Worm (Caenorhabditis elegans) whole organism, L4 larva: ENCODE results near the gene F02E11.2.

Source experiments
- F10B5.3 ChIP-seq: sonication (generic microtip); optimal IDR thresholded peaks from 2 replicates; lab custom pipeline; 2016; ENCODE audit warnings: mild to moderate bottlenecking, missing genetic modification characterization, missing compliant biosample characterization
- F49E8.2 ChIP-seq: sonication (generic microtip); optimal IDR thresholded peaks from 2 replicates; lab custom pipeline; 2016; ENCODE audit warnings: missing compliant biosample characterization, mild to moderate bottlenecking, missing genetic modification characterization, borderline replicate concordance
- Y48G9A.11 ChIP-seq: fragments of 200-800 bp; sonication (Bioruptor generic); IDR thresholded peaks from 2 replicates; pipeline ENCODE4 v1.3.6; 2022; ENCODE audit warnings: missing genetic modification reagents, missing genetic modification characterization, missing compliant biosample characterization
- Y5F2A.4 ChIP-seq: fragments of 200-800 bp; sonication (Bioruptor generic); optimal IDR thresholded peaks from 2 replicates; lab custom pipeline; 2018; ENCODE audit warnings: mild to moderate bottlenecking, missing genetic modification characterization, missing compliant biosample characterization
- ZK546.5 ChIP-seq, 2 experiments: sonication (generic microtip); optimal IDR thresholded peaks; 2 replicates each; lab custom pipeline; 2017; ENCODE audit warnings: missing biosample characterization in 2 of 2, missing genetic modification characterization in 2 of 2
- aly-2 ChIP-seq: sonication (generic microtip); optimal IDR thresholded peaks from 2 replicates; lab custom pipeline; 2018; ENCODE audit warnings: missing biosample characterization, missing genetic modification characterization
- ceh-20 ChIP-seq: fragments of 200-800 bp; sonication (Bioruptor generic); IDR thresholded peaks from 2 replicates; pipeline ENCODE4 v1.3.6; 2022; ENCODE audit warnings: missing genetic modification reagents, missing genetic modification characterization, missing compliant biosample characterization
- daf-16 ChIP-seq, 3 experiments: sonication (generic microtip); optimal IDR thresholded peaks; 2 replicates each; lab custom pipeline; 2016 to 2017; ENCODE audit warnings: missing genetic modification characterization in 3 of 3, missing genetic modification reagents in 3 of 3, mild to moderate bottlenecking in 2 of 3, missing compliant biosample characterization in 2 of 3, missing biosample characterization in 1 of 3, moderate library complexity in 1 of 3
- dmd-6 ChIP-seq: fragments of 200-800 bp; sonication (Bioruptor generic); IDR thresholded peaks from 2 replicates; pipeline ENCODE4 v1.3.6; 2022; ENCODE audit warnings: missing genetic modification reagents, missing genetic modification characterization, missing compliant biosample characterization
- dmd-9 ChIP-seq: fragments of 200-800 bp; sonication (Bioruptor generic); IDR thresholded peaks from 2 replicates; pipeline ENCODE4 v1.3.6; 2022; ENCODE audit warnings: missing genetic modification reagents, missing genetic modification characterization, missing compliant biosample characterization
- duxl-1 ChIP-seq: sonication (generic microtip); optimal IDR thresholded peaks from 2 replicates; lab custom pipeline; 2016; ENCODE audit warnings: mild to moderate bottlenecking, missing genetic modification characterization, moderate library complexity, missing compliant biosample characterization; ENCODE audit not compliant: poor library complexity
- dve-1 ChIP-seq: sonication (generic microtip); optimal IDR thresholded peaks from 2 replicates; lab custom pipeline; 2017; ENCODE audit warnings: antibody characterized with exemption, mild to moderate bottlenecking, missing genetic modification characterization, missing compliant biosample characterization; ENCODE audit not compliant: insufficient read depth
- egl-43 ChIP-seq: fragments of 200-800 bp; sonication (Bioruptor generic); IDR thresholded peaks from 2 replicates; pipeline ENCODE4 v1.3.6; 2022; ENCODE audit warnings: missing genetic modification reagents, missing genetic modification characterization, missing compliant biosample characterization
- fos-1 ChIP-seq: fragments of 150-350 bp; optimal IDR thresholded peaks from 2 replicates; lab custom pipeline; 2014; ENCODE audit warnings: missing biosample characterization, missing genetic modification characterization
- hif-1 ChIP-seq, 2 experiments: sonication (generic microtip); optimal IDR thresholded peaks; 2 replicates each; lab custom pipeline; 2016 to 2017; ENCODE audit warnings: missing compliant biosample characterization in 2 of 2, missing genetic modification characterization in 2 of 2, missing genetic modification reagents in 2 of 2, missing genotype in 2 of 2, mild to moderate bottlenecking in 1 of 2
- hlh-11 ChIP-seq: fragments of 200-800 bp; sonication (Bioruptor generic); optimal IDR thresholded peaks from 2 replicates; lab custom pipeline; 2018; ENCODE audit warnings: mild to moderate bottlenecking, missing genetic modification characterization, missing compliant biosample characterization
- hlh-30 ChIP-seq: sonication (generic microtip); optimal IDR thresholded peaks from 2 replicates; lab custom pipeline; 2017; ENCODE audit warnings: antibody characterized with exemption, mild to moderate bottlenecking, missing genetic modification characterization, missing compliant biosample characterization; ENCODE audit not compliant: insufficient read depth
- hmg-1.1 ChIP-seq: fragments of 200-800 bp; sonication (Bioruptor generic); IDR thresholded peaks from 2 replicates; pipeline ENCODE4 v1.3.6; 2022; ENCODE audit warnings: missing genetic modification reagents, missing genetic modification characterization, missing compliant biosample characterization
- lin-13 ChIP-seq: fragments of 150-350 bp; optimal IDR thresholded peaks from 2 replicates; lab custom pipeline; 2014; ENCODE audit warnings: missing biosample characterization, missing genetic modification reagents, missing genetic modification characterization
- lin-29 ChIP-seq: fragments of 200-800 bp; sonication (Bioruptor generic); IDR thresholded peaks from 2 replicates; pipeline ENCODE4 v1.3.6; 2022; ENCODE audit warnings: missing genetic modification reagents, missing genetic modification characterization, missing compliant biosample characterization
- lin-38 ChIP-seq: fragments of 200-800 bp; sonication (Bioruptor generic); IDR thresholded peaks from 2 replicates; pipeline ENCODE4 v1.3.6; 2022; ENCODE audit warnings: missing genetic modification reagents, missing genetic modification characterization, missing compliant biosample characterization
- lir-3 ChIP-seq: sonication (generic microtip); optimal IDR thresholded peaks from 2 replicates; lab custom pipeline; 2016; ENCODE audit warnings: mild to moderate bottlenecking, missing genetic modification characterization, missing compliant biosample characterization
- lsy-2 ChIP-seq, 2 experiments: fragments of 150-350 bp in 1 of 2; sonication (generic microtip) in 1 of 2; optimal IDR thresholded peaks; 2 replicates each; lab custom pipeline; 2014 to 2017; ENCODE audit warnings: missing biosample characterization in 2 of 2, missing genetic modification characterization in 2 of 2
- madf-5 ChIP-seq, 2 experiments: fragments of 200-800 bp; sonication (Bioruptor generic); IDR thresholded peaks; 2 replicates each; pipeline ENCODE4 v1.3.6; 2022; ENCODE audit warnings: missing compliant biosample characterization in 2 of 2, missing genetic modification characterization in 2 of 2
- mdt-29 ChIP-seq: fragments of 200-800 bp; sonication (Bioruptor generic); IDR thresholded peaks from 2 replicates; pipeline ENCODE4 v1.3.6; 2022; ENCODE audit warnings: missing genetic modification reagents, missing genetic modification characterization, missing compliant biosample characterization
- mes-2 ChIP-seq: sonication (generic microtip); optimal IDR thresholded peaks from 2 replicates; lab custom pipeline; 2016; ENCODE audit warnings: missing genotype, mild to moderate bottlenecking, missing genetic modification characterization, missing compliant biosample characterization; ENCODE audit not compliant: poor library complexity, severe bottlenecking
- mxl-3 ChIP-seq: fragments of 200-800 bp; sonication (Bioruptor generic); optimal IDR thresholded peaks from 2 replicates; lab custom pipeline; 2018; ENCODE audit warnings: mild to moderate bottlenecking, missing genetic modification characterization, missing compliant biosample characterization
- nhr-237 ChIP-seq: sonication (generic microtip); optimal IDR thresholded peaks from 2 replicates; lab custom pipeline; 2017; ENCODE audit warnings: missing biosample characterization, missing genetic modification characterization
- nhr-28 ChIP-seq: fragments of 150-350 bp; optimal IDR thresholded peaks from 2 replicates; lab custom pipeline; 2014; ENCODE audit warnings: missing biosample characterization, missing genetic modification characterization
- nhr-41 ChIP-seq: fragments of 200-800 bp; sonication (Bioruptor generic); IDR thresholded peaks from 2 replicates; pipeline ENCODE4 v1.3.6; 2022; ENCODE audit warnings: missing genetic modification reagents, missing genetic modification characterization, missing compliant biosample characterization
- nhr-76 ChIP-seq: fragments of 150-350 bp; optimal IDR thresholded peaks from 2 replicates; lab custom pipeline; 2014; ENCODE audit warnings: missing biosample characterization, missing genetic modification characterization
- pqm-1 ChIP-seq: sonication (generic microtip); optimal IDR thresholded peaks from 2 replicates; lab custom pipeline; 2017; ENCODE audit warnings: missing biosample characterization, missing genetic modification characterization
- sdz-12 ChIP-seq: fragments of 200-800 bp; sonication (Bioruptor generic); optimal IDR thresholded peaks from 2 replicates; lab custom pipeline; 2018; ENCODE audit warnings: mild to moderate bottlenecking, missing genetic modification characterization, missing compliant biosample characterization
- spr-1 ChIP-seq: sonication (generic microtip); optimal IDR thresholded peaks from 2 replicates; lab custom pipeline; 2016; ENCODE audit warnings: mild to moderate bottlenecking, missing genetic modification characterization, missing compliant biosample characterization
- vab-7 ChIP-seq: fragments of 200-800 bp; sonication (Bioruptor generic); IDR thresholded peaks from 2 replicates; pipeline ENCODE4 v1.3.6; 2022; ENCODE audit warnings: missing genetic modification reagents, missing genetic modification characterization, missing compliant biosample characterization
- zfp-3 ChIP-seq: fragments of 200-800 bp; sonication (Bioruptor generic); conservative IDR thresholded peaks from 2 replicates; pipeline ENCODE4 v1.3.6; 2022; ENCODE audit warnings: missing genetic modification reagents, missing genetic modification characterization, missing compliant biosample characterization
- ztf-11 ChIP-seq: fragments of 150-350 bp; optimal IDR thresholded peaks from 2 replicates; lab custom pipeline; 2014; ENCODE audit warnings: missing biosample characterization, missing genetic modification characterization

The F02E11.2 gene

ce11 chrII:3299457-3299856 lies 36.9 kb downstream of the F02E11.2 start, which contains the start of gene btb-22:
TSS of gene btb-22 (plus strand) at chrII:3299757.
- TF ChIP-seq mdt-29 (GFP tag; lab: Robert Waterston, UW) = no peak
- no peak for TF ChIP-seq dve-1 (tag; lab: Kevin White, UChicago)
- no peak for TF ChIP-seq ZK546.5 (tag; optimal IDR thresholded peaks at IDR 0.05; lab: Kevin White, UChicago)
- TF ChIP-seq madf-5 (GFP tag; IDR thresholded peaks at IDR 0.05; lab: Robert Waterston, UW) = no peak
- TF ChIP-seq zfp-3 (GFP tag; lab: Robert Waterston, UW) = no peak
- TF ChIP-seq Y48G9A.11 (GFP tag; lab: Robert Waterston, UW) = no peak
- TF ChIP-seq ceh-20 = no peak
- TF ChIP-seq mxl-3 (GFP tag; lab: Kevin White, UChicago) = no peak
- TF ChIP-seq lsy-2 (tag; optimal IDR thresholded peaks at IDR 0.05; lab: Kevin White, UChicago) = no peak
- TF ChIP-seq lin-29 (GFP tag; lab: Robert Waterston, UW) = no peak
- TF ChIP-seq ztf-11 (tag; lab: Kevin White, UChicago) = no peak
- TF ChIP-seq nhr-76 (tag; lab: Kevin White, UChicago) = no peak

DNA sequence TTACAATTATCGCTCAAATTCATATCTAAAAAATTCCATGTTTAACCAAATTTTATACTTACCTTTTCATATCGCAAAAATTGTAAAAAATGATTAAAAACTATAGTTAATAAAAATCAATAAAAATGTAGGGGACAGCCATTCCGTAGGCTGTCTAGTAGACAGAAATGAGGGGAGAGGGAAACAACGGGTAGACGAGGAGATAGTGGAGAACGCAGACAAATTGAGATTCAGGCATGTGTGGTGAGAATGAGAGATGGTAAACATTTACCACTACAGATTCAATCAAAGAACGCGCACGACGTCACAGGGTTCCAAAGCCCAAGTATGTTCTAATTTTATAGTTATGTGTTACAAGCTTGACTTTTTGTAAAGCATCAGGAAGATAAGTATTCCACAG lies 41.0 kb downstream of the F02E11.2 start:
- TF ChIP-seq F10B5.3 (tag; lab: Kevin White, UChicago) = no peak
- peak; percentile 93 for TF ChIP-seq duxl-1
- no peak for TF ChIP-seq daf-16 (GFP tag; optimal IDR thresholded peaks at IDR 0.05; lab: Kevin White, UChicago)
- peak; percentile 81 for TF ChIP-seq daf-16 (tag; optimal IDR thresholded peaks at IDR 0.05; lab: Kevin White, UChicago)
- peak; percentile 62 for TF ChIP-seq dve-1 (tag; lab: Kevin White, UChicago)
- TF ChIP-seq dmd-6 = peak; percentile 30; the same call in 1 of the 2 replicates
- TF ChIP-seq mes-2 (tag; lab: Kevin White, UChicago) = peak; percentile 55
- no peak for TF ChIP-seq lir-3 (tag; lab: Kevin White, UChicago)
- TF ChIP-seq ZK546.5 (tag; optimal IDR thresholded peaks at IDR 0.05; lab: Kevin White, UChicago) = no peak
- peak; percentile 22 for TF ChIP-seq hlh-30 (tag; lab: Kevin White, UChicago)
- no peak for TF ChIP-seq fos-1 (tag; lab: Kevin White, UChicago)
- TF ChIP-seq nhr-28 (tag; lab: Kevin White, UChicago) = peak; percentile 56
- TF ChIP-seq, all 104 proteins: peak for 7

DNA sequence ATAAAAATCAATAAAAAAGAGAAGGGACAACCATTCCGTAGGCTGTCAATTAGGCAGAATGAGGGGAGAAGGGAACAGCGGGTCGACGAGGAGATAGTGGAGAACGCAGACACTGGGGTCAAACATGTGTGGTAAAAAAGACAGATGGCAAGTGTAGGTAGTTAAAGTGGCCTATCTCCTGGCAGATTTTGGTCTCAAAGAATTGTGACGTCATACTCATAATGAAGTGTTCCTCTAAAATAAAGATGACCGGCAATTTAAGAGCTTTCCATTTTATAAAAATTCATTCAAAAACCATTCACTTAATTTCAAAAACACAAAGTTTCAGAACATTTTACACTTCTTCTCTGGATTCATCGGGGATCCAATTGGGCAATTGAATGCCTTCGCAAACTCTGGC lies 47.4 kb downstream of the F02E11.2 start:
- TF ChIP-seq dmd-6 = peak; percentile 19; the same call in 1 of the 2 replicates

DNA sequence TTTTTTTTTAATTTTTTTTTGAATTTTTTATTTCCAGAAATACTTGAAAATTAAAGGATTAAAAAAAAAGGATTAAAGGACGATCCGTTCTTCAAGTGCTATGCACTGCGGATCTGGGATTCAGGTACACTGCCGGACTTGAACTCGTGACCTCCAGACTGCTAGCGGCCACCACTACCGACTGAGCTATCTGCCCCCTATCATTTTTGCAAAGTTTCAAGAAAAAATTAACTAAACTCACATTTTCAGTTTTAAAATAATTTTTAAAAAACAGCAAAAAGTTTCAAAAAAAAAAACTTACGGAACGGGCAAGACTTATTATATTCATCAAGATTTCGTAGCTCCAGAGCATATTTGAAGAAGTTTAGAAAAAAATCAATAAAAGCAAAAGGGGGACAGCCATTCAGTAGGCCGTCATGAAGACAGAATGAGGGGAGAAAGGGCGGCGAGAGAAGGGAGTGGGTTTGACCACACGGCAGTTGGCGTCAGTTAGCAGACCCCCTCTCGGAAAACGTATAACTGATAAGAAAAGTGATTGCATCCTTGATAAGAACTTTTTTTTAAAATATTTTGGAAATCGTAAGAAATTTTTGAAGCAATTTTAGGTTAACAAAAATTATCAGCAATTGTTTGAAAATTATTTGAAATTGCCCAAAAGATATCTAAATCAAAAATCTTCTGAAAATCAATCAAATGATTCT lies 48.5 kb downstream of the F02E11.2 start:
- no peak for TF ChIP-seq sdz-12 (GFP tag; lab: Kevin White, UChicago)
- peak; percentile 13; the same call in 1 of the 2 replicates for TF ChIP-seq dmd-6
- no peak for TF ChIP-seq daf-16 (GFP tag; optimal IDR thresholded peaks at IDR 0.05; lab: Kevin White, UChicago)
- peak; percentile 11 for TF ChIP-seq daf-16 (tag; optimal IDR thresholded peaks at IDR 0.05; lab: Kevin White, UChicago)
- no peak for TF ChIP-seq hif-1 (tag; optimal IDR thresholded peaks at IDR 0.05; lab: Kevin White, UChicago)
- TF ChIP-seq lin-38 = peak; percentile 40
- TF ChIP-seq nhr-237 (tag; lab: Kevin White, UChicago) = no peak
- no peak for TF ChIP-seq hmg-1.1
- TF ChIP-seq pqm-1 (tag; lab: Kevin White, UChicago) = peak; percentile 56
- no peak for TF ChIP-seq hlh-11 (tag; lab: Kevin White, UChicago)
- TF ChIP-seq nhr-28 (tag; lab: Kevin White, UChicago) = peak; percentile 23
- peak; percentile 69 for TF ChIP-seq duxl-1

DNA sequence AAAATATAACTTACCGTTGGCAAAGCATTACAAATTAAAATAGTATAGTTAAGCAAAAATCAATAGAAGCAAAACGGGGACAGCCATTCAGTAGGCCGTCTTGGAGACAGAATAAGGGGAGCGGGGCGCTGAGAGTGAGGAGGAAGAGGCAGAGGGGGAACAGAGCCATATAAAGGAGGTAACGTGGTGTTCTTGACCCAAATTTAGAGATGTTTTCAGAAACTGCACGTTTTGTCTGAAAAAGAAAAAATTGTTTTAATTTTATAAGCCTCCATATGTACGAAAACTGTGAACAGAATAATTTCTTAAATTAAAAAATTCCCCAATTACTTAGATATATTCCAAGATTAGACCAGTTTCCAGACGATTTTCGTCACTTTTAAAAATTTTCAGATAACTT lies 50.8 kb downstream of the F02E11.2 start, which contains the start of gene F39E9.6:
Gene F39E9.6 (minus strand): TSS at position 101 of the 400 bp plus-strand sequence.
- TF ChIP-seq egl-43 (no peak), aly-2 (tag; lab: Kevin White, UChicago) (no peak), Y5F2A.4 (GFP tag; lab: Kevin White, UChicago) (no peak), dmd-9 (no peak), vab-7 (GFP tag; lab: Robert Waterston, UW) (no peak), spr-1 (tag; lab: Kevin White, UChicago) (no peak), F49E8.2 (no peak), pqm-1 (tag; lab: Kevin White, UChicago) (no peak), hlh-30 (tag; lab: Kevin White, UChicago) (no peak), nhr-76 (tag; lab: Kevin White, UChicago) (no peak), madf-5 (GFP tag; IDR thresholded peaks at IDR 0.05; lab: Robert Waterston, UW) (no peak), lin-13 (GFP tag; lab: Kevin White, UChicago) (no peak), nhr-41 (GFP tag; lab: Robert Waterston, UW) (no peak)
